Fruit fly (Drosophila melanogaster): ENCODE measurements around the gene CG43120.
A peak's percentile ranks its signal among the peaks of the same experiment; 100 is the strongest.

The CG43120 gene

DNA sequence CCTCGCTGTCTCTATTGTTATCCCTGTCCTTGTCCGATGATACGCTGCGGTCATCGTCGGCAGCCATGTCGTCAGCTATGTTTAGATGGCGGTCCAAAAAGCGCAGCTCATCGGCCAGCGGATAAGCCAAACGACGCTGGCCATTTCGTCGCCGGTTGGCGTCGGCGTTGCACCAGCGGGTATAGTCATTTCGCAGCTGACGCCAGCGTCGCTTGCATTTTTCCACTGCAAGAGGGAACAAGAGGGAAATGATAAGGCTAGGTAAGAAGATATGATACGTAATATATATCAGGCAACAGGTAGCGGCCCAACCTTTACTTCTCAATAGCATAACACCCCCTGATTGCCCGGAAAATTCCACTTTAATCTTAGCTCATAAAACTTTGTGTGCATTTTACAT, 24.9 kb downstream of the CG43120 start:
- TF ChIP-seq Hr78 (GFP tag; optimal IDR thresholded peaks at IDR 0.05) (no peak), foxo (GFP tag; optimal IDR thresholded peaks at IDR 0.05) (no peak), N (GFP tag; optimal IDR thresholded peaks at IDR 0.05) (no peak), dsf (GFP tag; optimal IDR thresholded peaks at IDR 0.05; ENCODE audit: borderline replicate concordance) (no peak), dmrt93B (GFP tag; optimal IDR thresholded peaks at IDR 0.05) (no peak), CG9705 (GFP tag; optimal IDR thresholded peaks at IDR 0.05) (no peak), Jra (GFP tag; optimal IDR thresholded peaks at IDR 0.05) (no peak), tai (GFP tag; optimal IDR thresholded peaks at IDR 0.05) (no peak), OdsH (GFP tag; optimal IDR thresholded peaks at IDR 0.05) (no peak), sv (GFP tag; optimal IDR thresholded peaks at IDR 0.05) (no peak), jim (GFP tag; optimal IDR thresholded peaks at IDR 0.05) (no peak), woc (GFP tag; optimal IDR thresholded peaks at IDR 0.05) (no peak)

DNA sequence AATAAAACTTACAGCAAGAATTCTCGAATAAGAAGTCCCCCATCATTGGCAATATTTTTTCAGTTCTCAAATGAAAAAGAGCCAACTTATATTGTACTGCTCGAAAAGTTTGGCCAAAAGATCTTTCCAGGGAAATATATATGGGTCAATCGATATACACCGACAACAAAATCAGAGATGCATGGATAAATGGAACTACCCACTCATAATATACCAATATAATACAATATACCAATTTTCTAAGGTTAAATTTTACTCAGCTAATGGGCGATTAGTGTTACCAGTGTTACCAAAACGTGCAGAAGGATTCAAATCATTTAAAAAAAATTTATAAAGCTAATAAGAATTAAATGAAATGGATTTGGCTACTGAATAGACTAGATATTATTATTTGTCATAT, 27.0 kb downstream of the CG43120 start:
- TF ChIP-seq GATAd (GFP tag; optimal IDR thresholded peaks at IDR 0.05) (no peak), Dif (GFP tag; optimal IDR thresholded peaks at IDR 0.05; ENCODE audit: partially characterized antibody) (no peak), HLH106 (tag; optimal IDR thresholded peaks at IDR 0.05) (no peak), Jra (GFP tag; optimal IDR thresholded peaks at IDR 0.05) (no peak)

DNA sequence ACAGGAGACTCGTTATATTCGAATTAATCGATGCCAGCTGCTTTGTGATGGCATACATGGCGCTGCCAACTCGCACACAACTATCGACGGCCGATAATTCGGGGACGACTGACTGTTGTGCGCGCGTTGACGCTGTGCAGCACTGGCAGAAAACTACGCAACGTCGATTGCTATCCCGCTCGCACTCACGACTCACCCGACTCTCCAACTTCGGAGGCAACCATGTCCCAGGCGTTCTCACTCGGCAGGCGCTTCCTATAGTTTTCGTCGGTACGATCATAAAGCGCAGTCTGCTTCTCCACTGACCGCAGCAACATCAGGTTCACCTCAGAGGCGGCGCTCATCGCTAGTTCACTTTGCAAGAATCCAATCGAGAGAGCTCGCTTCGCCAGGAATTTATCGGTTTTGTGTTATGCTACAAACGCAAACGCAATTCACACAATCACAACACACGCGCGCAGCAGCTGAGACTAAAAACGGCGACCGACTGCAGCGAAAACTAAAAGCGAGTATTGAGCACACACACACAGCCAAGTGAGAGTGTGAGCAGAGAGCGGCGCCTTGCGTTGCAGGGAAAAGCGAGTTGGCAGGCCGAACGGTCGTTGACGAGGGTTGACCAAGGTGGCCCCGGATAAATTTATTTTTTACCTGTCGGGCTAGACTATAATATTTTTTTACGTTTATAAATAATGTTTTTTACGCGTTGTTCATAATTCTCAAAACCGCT, 27.9 kb downstream of the CG43120 start, which contains the start of gene stwl:
Gene stwl, minus strand, starts transcription at position 521 of the 727 bp plus-strand sequence.
- TF ChIP-seq Hr78 (GFP tag; optimal IDR thresholded peaks at IDR 0.05) = no peak
- no peak for TF ChIP-seq Dif (GFP tag; optimal IDR thresholded peaks at IDR 0.05; ENCODE audit: partially characterized antibody)
- peak; percentile 41 for TF ChIP-seq ey (GFP tag; optimal IDR thresholded peaks at IDR 0.05)
- TF ChIP-seq h (GFP tag; optimal IDR thresholded peaks at IDR 0.05) = peak; percentile 58
- TF ChIP-seq Hnf4 (GFP tag; optimal IDR thresholded peaks at IDR 0.05) = peak; percentile 66
- no peak for TF ChIP-seq GATAd (GFP tag; optimal IDR thresholded peaks at IDR 0.05)
- TF ChIP-seq tai (GFP tag; optimal IDR thresholded peaks at IDR 0.05) = no peak
- TF ChIP-seq dmrt93B (GFP tag; optimal IDR thresholded peaks at IDR 0.05) = no peak
- TF ChIP-seq sage (GFP tag; optimal IDR thresholded peaks at IDR 0.05) = no peak
- no peak for TF ChIP-seq brk (GFP tag; optimal IDR thresholded peaks at IDR 0.05)
- TF ChIP-seq Myc (optimal IDR thresholded peaks at IDR 0.05) = no peak
- TF ChIP-seq OdsH (GFP tag; optimal IDR thresholded peaks at IDR 0.05) = peak; percentile 37
- TF ChIP-seq Mio (GFP tag; optimal IDR thresholded peaks at IDR 0.05) = no peak
- TF ChIP-seq N (GFP tag; optimal IDR thresholded peaks at IDR 0.05) = no peak
- TF ChIP-seq HLH106 (tag; optimal IDR thresholded peaks at IDR 0.05) = peak; percentile 44
- TF ChIP-seq psq (GFP tag; optimal IDR thresholded peaks at IDR 0.05) = no peak
- peak; percentile 60 for TF ChIP-seq jim (GFP tag; optimal IDR thresholded peaks at IDR 0.05)
- no peak for TF ChIP-seq usp (GFP tag; optimal IDR thresholded peaks at IDR 0.05)
- peak; percentile 50 for TF ChIP-seq Jra (GFP tag; optimal IDR thresholded peaks at IDR 0.05)
- TF ChIP-seq br (GFP tag; optimal IDR thresholded peaks at IDR 0.05) = peak; percentile 31
- no peak for TF ChIP-seq Abd-B (GFP tag; optimal IDR thresholded peaks at IDR 0.05)
- TF ChIP-seq CG9705 (GFP tag; optimal IDR thresholded peaks at IDR 0.05) = no peak
- no peak for TF ChIP-seq Dfd (GFP tag; optimal IDR thresholded peaks at IDR 0.05)
- no peak for TF ChIP-seq Vsx2 (GFP tag; optimal IDR thresholded peaks at IDR 0.05; ENCODE audit: partially characterized antibody)
- TF ChIP-seq Hr83 (GFP tag; optimal IDR thresholded peaks at IDR 0.05; ENCODE audit: poor library complexity, severe bottlenecking) = peak; percentile 94
- peak; percentile 55 for TF ChIP-seq rgr (GFP tag; optimal IDR thresholded peaks at IDR 0.05)
- no peak for TF ChIP-seq Rel (GFP tag; optimal IDR thresholded peaks at IDR 0.05)
- TF ChIP-seq Rel (tag; optimal IDR thresholded peaks at IDR 0.05) = peak; percentile 3
- TF ChIP-seq fru (GFP tag; optimal IDR thresholded peaks at IDR 0.05) = peak; percentile 51
- no peak for TF ChIP-seq CG32264 (GFP tag; optimal IDR thresholded peaks at IDR 0.05)
- no peak for TF ChIP-seq Sp1 (GFP tag; optimal IDR thresholded peaks at IDR 0.05)
- no peak for TF ChIP-seq CrebA (GFP tag; optimal IDR thresholded peaks at IDR 0.05; ENCODE audit: borderline replicate concordance)
- peak; percentile 5 for TF ChIP-seq sv (GFP tag; optimal IDR thresholded peaks at IDR 0.05)
- no peak for TF ChIP-seq lola (GFP tag; optimal IDR thresholded peaks at IDR 0.05)
- no peak for TF ChIP-seq dsf (GFP tag; optimal IDR thresholded peaks at IDR 0.05; ENCODE audit: borderline replicate concordance)
- peak in 1 of 2 experiments; percentile 35 for TF ChIP-seq dl (GFP tag; optimal IDR thresholded peaks at IDR 0.05; ENCODE audit: insufficient read depth in 1 of 2, partially characterized antibody in 2 of 2)
- TF ChIP-seq foxo (GFP tag; optimal IDR thresholded peaks at IDR 0.05) = peak in 1 of 2 experiments; percentile 66
- TF ChIP-seq woc (GFP tag; optimal IDR thresholded peaks at IDR 0.05) = no peak
- TF ChIP-seq pan (optimal IDR thresholded peaks at IDR 0.05) = no peak
